Worm (Caenorhabditis elegans) whole organism, mixed stage, embryonic: ENCODE data around the gene D1086.11.
"Not testable (repeated sequence)": the region's sequence is repeated elsewhere in the genome, so short reads cannot be mapped to it uniquely, and the experiment has no call there.

Experiments used
- blmp-1 ChIP-seq: fragments of 150-350 bp; optimal IDR thresholded peaks from 2 replicates; lab custom pipeline; 2014; ENCODE audit warnings: missing biosample characterization, missing genetic modification characterization
- mab-5 ChIP-seq: fragments of 150-350 bp; optimal IDR thresholded peaks from 2 replicates; lab custom pipeline; 2014; ENCODE audit warnings: missing biosample characterization, missing genetic modification characterization
- nhr-12 ChIP-seq: fragments of 150-350 bp; optimal IDR thresholded peaks from 2 replicates; lab custom pipeline; 2014; ENCODE audit warnings: missing biosample characterization, missing genetic modification characterization
- nhr-237 ChIP-seq: fragments of 150-350 bp; optimal IDR thresholded peaks from 2 replicates; lab custom pipeline; 2014; ENCODE audit warnings: missing biosample characterization, missing genetic modification characterization
- nhr-76 ChIP-seq: sonication (generic microtip); optimal IDR thresholded peaks from 2 replicates; lab custom pipeline; 2017; ENCODE audit warnings: missing biosample characterization, missing genetic modification characterization
- sem-2 ChIP-seq: fragments of 200-800 bp; sonication (Bioruptor generic); optimal IDR thresholded peaks from 2 replicates; lab custom pipeline; 2018; ENCODE audit warnings: mild to moderate bottlenecking, missing genetic modification characterization, missing compliant biosample characterization
- snpc-4 ChIP-seq: fragments of 150-350 bp; optimal IDR thresholded peaks from 2 replicates; lab custom pipeline; 2014; ENCODE audit warnings: missing biosample characterization, missing genetic modification characterization
- unc-62 ChIP-seq: fragments of 150-350 bp; optimal IDR thresholded peaks from 2 replicates; lab custom pipeline; 2014; ENCODE audit warnings: missing biosample characterization, missing genetic modification reagents, missing genetic modification characterization
- ztf-11 ChIP-seq: fragments of 150-350 bp; optimal IDR thresholded peaks from 2 replicates; lab custom pipeline; 2014; ENCODE audit warnings: missing biosample characterization, missing genetic modification characterization

DNA sequence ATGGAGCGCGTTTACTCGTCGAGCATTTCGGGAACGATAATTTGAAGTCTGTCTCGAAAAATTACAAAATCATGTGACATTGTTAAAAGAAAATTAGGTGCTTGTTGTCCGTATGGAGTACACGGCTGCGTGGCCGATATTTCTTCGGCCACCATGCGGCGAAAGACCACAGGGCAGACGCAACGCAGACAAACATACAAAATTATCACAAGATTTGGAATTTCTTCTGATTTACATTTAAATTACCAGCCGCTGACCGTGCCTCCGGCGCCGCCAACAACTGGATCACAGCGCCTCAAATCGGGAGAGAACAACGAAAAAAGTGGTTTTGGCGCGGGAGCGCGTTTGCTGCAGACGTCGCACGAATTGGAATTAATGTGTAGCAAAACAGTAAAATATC lies 19.2 kb upstream of the D1086.11 start:
- TF ChIP-seq nhr-12 (tag; lab: Kevin White, UChicago); nhr-76 (tag; lab: Kevin White, UChicago); unc-62; ztf-11; blmp-1 (tag; lab: Kevin White, UChicago); snpc-4 (tag; lab: Kevin White, UChicago); sem-2 (GFP tag; lab: Kevin White, UChicago); mab-5: not testable (repeated sequence)
- TF ChIP-seq nhr-237 (tag; lab: Kevin White, UChicago) = peak; percentile 38
